Worm (Caenorhabditis elegans): ENCODE results near the gene F54D5.3.
A peak's percentile ranks its signal among the peaks of the same experiment; 100 is the strongest.

DNA sequence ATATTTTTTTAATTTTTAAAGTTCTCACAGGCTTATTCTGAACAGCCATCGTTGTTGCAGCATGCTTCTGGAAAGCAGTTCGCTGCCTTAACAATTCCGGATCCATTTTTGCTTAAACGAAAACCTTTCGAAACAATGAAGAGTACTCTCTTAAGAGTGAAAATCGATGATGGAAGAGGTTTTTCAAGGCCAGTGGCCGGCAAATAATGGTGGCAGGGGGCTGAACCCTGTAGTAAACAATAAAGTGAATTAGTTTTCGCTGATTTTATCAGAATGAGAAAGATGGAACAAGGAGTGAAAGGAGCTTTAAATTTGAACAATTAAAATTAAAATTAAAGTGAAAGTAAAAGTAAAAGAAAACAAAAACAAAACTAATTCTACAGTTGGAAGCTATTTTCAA, 29.2 kb upstream of the F54D5.3 start, which contains the start of gene gtf-2E2:
- TF ChIP-seq lin-54 (GFP tag; optimal IDR thresholded peaks at IDR 0.05) (no peak), K11D2.4 (GFP tag; IDR thresholded peaks at IDR 0.05) (no peak), nhr-27 (tag; optimal IDR thresholded peaks at IDR 0.05) (no peak), dpl-1 (GFP tag; optimal IDR thresholded peaks at IDR 0.05) (no peak), Y53F4B.3 (GFP tag; IDR thresholded peaks at IDR 0.05) (no peak), hsf-1 (GFP tag; IDR thresholded peaks at IDR 0.05) (0 out of 2 replicates have a peak, but pooled peaks have one; percentile 5), nhr-80 (tag; optimal IDR thresholded peaks at IDR 0.05) (no peak), pha-4 (tag; optimal IDR thresholded peaks at IDR 0.05) (no peak), C06A6.2 (GFP tag; conservative IDR thresholded peaks at IDR 0.05) (no peak), ekl-4 (GFP tag; IDR thresholded peaks at IDR 0.05) (no peak), nfyb-1 (GFP tag; IDR thresholded peaks at IDR 0.05) (no peak)

Measured in whole organism, young adult.